Fruit fly (Drosophila melanogaster) whole organism, embryonic: ENCODE data around the gene Arp6.
A peak's percentile ranks its signal among the peaks of the same experiment; 100 is the strongest.

Experiments
- Atf6 ChIP-seq: fragments of 200-800 bp; sonication (Bioruptor generic); IDR thresholded peaks from 2 replicates; pipeline ENCODE4 v1.3.6; 2022; ENCODE audit warnings: missing biosample characterization, missing genetic modification characterization
- Awh ChIP-seq: fragments of 200-800 bp; sonication (Bioruptor generic); IDR thresholded peaks from 2 replicates; pipeline ENCODE4, ENCODE4 v1.3.6; 2022; ENCODE audit warnings: missing biosample characterization, missing genetic modification characterization
- BEAF-32 ChIP-seq: fragments of 200-800 bp; sonication (Bioruptor generic); optimal IDR thresholded peaks from 3 replicates; lab custom pipeline; 2017; ENCODE audit warnings: missing biosample characterization, missing genetic modification characterization, mild to moderate bottlenecking, moderate library complexity, missing genetic modification reagents
- CG10959 ChIP-seq: fragments of 200-800 bp; sonication (Bioruptor generic); IDR thresholded peaks from 2 replicates; pipeline ENCODE4 v1.3.6; 2022; ENCODE audit warnings: missing biosample characterization, missing genetic modification characterization
- CG11456 ChIP-seq: fragments of 200-800 bp; sonication (Bioruptor generic); IDR thresholded peaks from 3 replicates; pipeline ENCODE4 v1.3.6; 2022; ENCODE audit warnings: missing biosample characterization, missing genetic modification characterization
- CG11696 ChIP-seq: fragments of 200-800 bp; sonication (Bioruptor generic); IDR thresholded peaks from 2 replicates; pipeline ENCODE4 v1.3.6; 2022; ENCODE audit warnings: missing biosample characterization, missing genetic modification characterization
- CG12391 ChIP-seq: fragments of 200-800 bp; sonication (Bioruptor generic); optimal IDR thresholded peaks from 3 replicates; lab custom pipeline; 2018; ENCODE audit warnings: missing biosample characterization, mild to moderate bottlenecking, missing genetic modification characterization, moderate library complexity
- CG14860 ChIP-seq: fragments of 200-800 bp; sonication (Bioruptor generic); IDR thresholded peaks from 3 replicates; pipeline ENCODE4 v1.3.6; 2022; ENCODE audit warnings: missing biosample characterization, missing genetic modification characterization; ENCODE audit not compliant: partially characterized antibody
- CG16815 ChIP-seq: fragments of 200-800 bp; sonication (Bioruptor generic); optimal IDR thresholded peaks from 3 replicates; lab custom pipeline; 2017; ENCODE audit warnings: missing biosample characterization, mild to moderate bottlenecking, missing genetic modification characterization
- CG17568 ChIP-seq: fragments of 200-800 bp; sonication (Bioruptor generic); optimal IDR thresholded peaks from 2 replicates; lab custom pipeline; 2018; ENCODE audit warnings: missing biosample characterization, mild to moderate bottlenecking, missing genetic modification characterization, moderate library complexity
- CG17612 ChIP-seq: fragments of 200-800 bp; sonication (Bioruptor generic); IDR thresholded peaks from 2 replicates; pipeline ENCODE4 v1.3.6; 2022; ENCODE audit warnings: missing biosample characterization, missing genetic modification characterization
- CG18011 ChIP-seq: fragments of 200-800 bp; sonication (Bioruptor generic); optimal IDR thresholded peaks from 2 replicates; lab custom pipeline; 2017; ENCODE audit warnings: missing biosample characterization, missing genetic modification characterization, mild to moderate bottlenecking, moderate library complexity, missing genotype
- CG30020 ChIP-seq: fragments of 200-800 bp; optimal IDR thresholded peaks from 2 replicates; lab custom pipeline; 2019; ENCODE audit warnings: missing biosample characterization, mild to moderate bottlenecking, missing genetic modification characterization, moderate library complexity
- CG4328 ChIP-seq: fragments of 200-800 bp; sonication (Bioruptor generic); optimal IDR thresholded peaks from 3 replicates; lab custom pipeline; 2017; ENCODE audit warnings: missing biosample characterization, missing genetic modification reagents, missing genetic modification characterization
- CG5180 ChIP-seq: fragments of 200-800 bp; sonication (Bioruptor generic); optimal IDR thresholded peaks from 3 replicates; lab custom pipeline; 2017; ENCODE audit warnings: missing biosample characterization, missing genetic modification characterization, mild to moderate bottlenecking, moderate library complexity, missing genetic modification reagents
- CG7556 ChIP-seq: fragments of 200-800 bp; sonication (Bioruptor generic); optimal IDR thresholded peaks from 2 replicates; lab custom pipeline; 2017; ENCODE audit warnings: missing biosample characterization, mild to moderate bottlenecking, missing genetic modification characterization
- CG8089 ChIP-seq: fragments of 200-800 bp; sonication (Bioruptor generic); optimal IDR thresholded peaks from 3 replicates; lab custom pipeline; 2016; ENCODE audit warnings: missing biosample characterization, missing genetic modification characterization
- CG9437 ChIP-seq: fragments of 200-800 bp; sonication (Bioruptor generic); optimal IDR thresholded peaks from 2 replicates; lab custom pipeline; 2018; ENCODE audit warnings: missing biosample characterization, mild to moderate bottlenecking, missing genetic modification characterization
- CkIIα-i1 ChIP-seq: fragments of 200-800 bp; sonication (Bioruptor generic); IDR thresholded peaks from 2 replicates; pipeline ENCODE4 v1.3.6; 2022; ENCODE audit warnings: missing biosample characterization, missing genetic modification characterization
- D ChIP-seq, 2 experiments: fragments of 200-800 bp in 1 of 2; fragments of >200 bp in 1 of 2; sonication (Bioruptor generic) in 1 of 2; optimal IDR thresholded peaks; 2 replicates in 1 of 2; 3 replicates in 1 of 2; lab custom pipeline; 2017; ENCODE audit warnings: mild to moderate bottlenecking in 1 of 2, missing biosample characterization in 1 of 2, missing genetic modification characterization in 1 of 2, missing genetic modification reagents in 1 of 2
- Deaf1 ChIP-seq: fragments of 200-800 bp; optimal IDR thresholded peaks from 3 replicates; lab custom pipeline; 2019; ENCODE audit warnings: missing biosample characterization, mild to moderate bottlenecking, missing genetic modification characterization, moderate library complexity
- Doc2 ChIP-seq: fragments of 200-800 bp; sonication (Bioruptor generic); IDR thresholded peaks from 2 replicates; pipeline ENCODE4 v1.3.6; 2022; ENCODE audit warnings: missing biosample characterization, missing genetic modification characterization
- Dref ChIP-seq: fragments of 200-800 bp; sonication (Bioruptor generic); IDR thresholded peaks from 2 replicates; pipeline ENCODE4 v1.3.6; 2022; ENCODE audit warnings: missing biosample characterization, missing genetic modification characterization
- ERR ChIP-seq: fragments of 200-800 bp; sonication (Bioruptor generic); optimal IDR thresholded peaks from 2 replicates; lab custom pipeline; 2016; ENCODE audit warnings: missing biosample characterization, missing genetic modification characterization
- Elba2 ChIP-seq: fragments of 200-800 bp; sonication (Bioruptor generic); optimal IDR thresholded peaks from 3 replicates; lab custom pipeline; 2016; ENCODE audit warnings: missing biosample characterization, missing genetic modification characterization
- Gug ChIP-seq: fragments of 200-800 bp; sonication (Bioruptor generic); IDR thresholded peaks from 4 replicates; pipeline ENCODE4 v1.3.6; 2022; ENCODE audit warnings: missing biosample characterization, missing genetic modification characterization
- HLH54F ChIP-seq: fragments of 200-800 bp; sonication (Bioruptor generic); optimal IDR thresholded peaks from 3 replicates; lab custom pipeline; 2016; ENCODE audit warnings: missing biosample characterization, missing genetic modification characterization
- HmgD ChIP-seq: fragments of 200-800 bp; sonication (Bioruptor generic); optimal IDR thresholded peaks from 3 replicates; lab custom pipeline; 2016; ENCODE audit warnings: missing biosample characterization, missing genetic modification characterization
- HmgZ ChIP-seq: fragments of 200-800 bp; sonication (Bioruptor generic); optimal IDR thresholded peaks from 2 replicates; lab custom pipeline; 2018; ENCODE audit warnings: missing biosample characterization, mild to moderate bottlenecking, missing genetic modification characterization
- NK7.1 ChIP-seq: fragments of 200-800 bp; sonication (Bioruptor generic); optimal IDR thresholded peaks from 3 replicates; lab custom pipeline; 2016; ENCODE audit warnings: missing biosample characterization, missing genetic modification characterization
- Neu2 ChIP-seq: fragments of 200-800 bp; sonication (Bioruptor generic); optimal IDR thresholded peaks from 3 replicates; lab custom pipeline; 2016; ENCODE audit warnings: missing biosample characterization, missing genetic modification characterization, borderline replicate concordance
- Nf-YB ChIP-seq: fragments of 200-800 bp; sonication (Bioruptor generic); optimal IDR thresholded peaks from 3 replicates; lab custom pipeline; 2019; ENCODE audit warnings: missing biosample characterization, mild to moderate bottlenecking, missing genetic modification characterization, moderate library complexity
- Usf ChIP-seq: fragments of 200-800 bp; sonication (Bioruptor generic); optimal IDR thresholded peaks from 2 replicates; lab custom pipeline; 2017; ENCODE audit warnings: missing genotype, missing biosample characterization, missing genetic modification characterization
- al ChIP-seq: fragments of 200-800 bp; sonication (Bioruptor generic); IDR thresholded peaks from 2 replicates; pipeline ENCODE4 v1.3.6; 2022; ENCODE audit warnings: missing biosample characterization, missing genetic modification characterization
- bsh ChIP-seq, 2 experiments: fragments of 200-800 bp; sonication (Bioruptor generic); optimal IDR thresholded peaks; 2 replicates each; lab custom pipeline; 2017 to 2018; ENCODE audit warnings: mild to moderate bottlenecking in 2 of 2, missing biosample characterization in 2 of 2, missing genetic modification characterization in 2 of 2, moderate library complexity in 1 of 2
- chinmo ChIP-seq: fragments of 200-800 bp; sonication (Bioruptor generic); IDR thresholded peaks from 4 replicates; pipeline ENCODE4 v1.3.6; 2022; ENCODE audit warnings: missing biosample characterization, missing genetic modification characterization; ENCODE audit not compliant: partially characterized antibody
- chm ChIP-seq: fragments of 200-800 bp; sonication (Bioruptor generic); IDR thresholded peaks from 2 replicates; pipeline ENCODE4 v1.3.6; 2022; ENCODE audit warnings: missing biosample characterization, missing genetic modification characterization
- chn ChIP-seq: fragments of 200-800 bp; sonication (Bioruptor generic); optimal IDR thresholded peaks from 2 replicates; lab custom pipeline; 2016; ENCODE audit warnings: missing biosample characterization, missing genetic modification characterization
- danr ChIP-seq: fragments of 200-800 bp; sonication (Bioruptor generic); IDR thresholded peaks from 2 replicates; pipeline ENCODE4 v1.3.6; 2022; ENCODE audit warnings: missing biosample characterization, missing genetic modification characterization
- dpn ChIP-seq, 2 experiments: fragments of 200-800 bp; sonication (Bioruptor generic); optimal IDR thresholded peaks; 3 replicates each; lab custom pipeline; 2016; ENCODE audit warnings: missing biosample characterization in 2 of 2, missing genetic modification characterization in 2 of 2
- fd64A ChIP-seq: fragments of 200-800 bp; sonication (Bioruptor generic); optimal IDR thresholded peaks from 3 replicates; lab custom pipeline; 2018; ENCODE audit warnings: missing biosample characterization, mild to moderate bottlenecking, missing genetic modification characterization
- ftz-f1 ChIP-seq: fragments of 200-800 bp; sonication (Bioruptor generic); optimal IDR thresholded peaks from 2 replicates; lab custom pipeline; 2016; ENCODE audit warnings: missing biosample characterization, missing genetic modification characterization
- gcm2 ChIP-seq: fragments of 200-800 bp; sonication (Bioruptor generic); optimal IDR thresholded peaks from 2 replicates; lab custom pipeline; 2016; ENCODE audit warnings: missing biosample characterization, missing genetic modification characterization
- hth ChIP-seq: fragments of >200 bp; optimal IDR thresholded peaks from 2 replicates; lab custom pipeline; 2017; ENCODE audit warnings: inconsistent platforms
- jigr1 ChIP-seq: fragments of 200-800 bp; sonication (Bioruptor generic); IDR thresholded peaks from 3 replicates; pipeline ENCODE4 v1.3.6; 2022; ENCODE audit warnings: missing biosample characterization, missing genetic modification characterization
- p53 ChIP-seq: fragments of 200-800 bp; sonication (Bioruptor generic); optimal IDR thresholded peaks from 2 replicates; lab custom pipeline; 2016; ENCODE audit warnings: missing biosample characterization, missing genetic modification characterization
- pho ChIP-seq: fragments of 200-800 bp; sonication (Bioruptor generic); optimal IDR thresholded peaks from 2 replicates; lab custom pipeline; 2016; ENCODE audit warnings: missing biosample characterization, missing genetic modification characterization
- sisA ChIP-seq: fragments of 200-800 bp; sonication (Bioruptor generic); IDR thresholded peaks from 2 replicates; pipeline ENCODE4 v1.3.6; 2022; ENCODE audit warnings: missing biosample characterization, missing genetic modification characterization
- sr ChIP-seq: fragments of 200-800 bp; sonication (Bioruptor generic); IDR thresholded peaks from 3 replicates; pipeline ENCODE4 v1.3.6; 2022; ENCODE audit warnings: missing biosample characterization, missing genetic modification characterization
- zen ChIP-seq: fragments of 200-800 bp; sonication (Bioruptor generic); optimal IDR thresholded peaks from 3 replicates; lab custom pipeline; 2018; ENCODE audit warnings: missing biosample characterization, mild to moderate bottlenecking, missing genetic modification characterization, moderate library complexity

The Arp6 gene

DNA sequence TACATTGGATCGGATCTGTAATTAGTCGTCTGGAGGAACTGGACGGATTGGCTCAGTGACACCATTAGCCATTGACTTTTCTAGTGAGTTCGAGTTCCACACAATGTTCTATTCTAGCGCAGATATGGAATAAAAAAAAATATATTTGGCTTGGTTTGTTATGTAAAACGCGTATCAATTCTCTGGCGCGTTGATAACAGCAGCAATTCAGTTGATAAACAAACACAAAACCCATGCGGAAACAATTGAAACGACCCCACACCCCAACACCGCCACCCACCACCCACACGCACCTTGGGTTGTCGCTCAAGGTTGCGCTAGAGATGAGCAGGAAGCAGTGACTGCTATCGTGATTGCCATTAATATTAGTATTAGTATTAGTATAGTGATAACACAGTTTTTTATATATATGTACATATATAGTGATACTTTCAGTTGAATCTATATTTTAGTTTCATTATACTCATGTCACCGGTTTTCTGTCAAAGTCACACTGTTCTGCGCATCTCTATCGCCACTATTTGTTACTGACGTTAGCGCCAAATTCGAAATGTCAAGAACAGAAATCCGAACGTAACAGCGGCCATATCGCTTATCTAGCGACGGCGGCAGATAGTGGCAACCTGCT lies 39.2 kb downstream of the Arp6 start (continued):
- peak; percentile 77 for TF ChIP-seq CG9437 (GFP tag; lab: Kevin White, UChicago)
- TF ChIP-seq chn (GFP tag; lab: Kevin White, UChicago), result peak; percentile 87
- TF ChIP-seq CG30020 (tag; lab: Kevin White, UChicago), result peak; percentile 36
- TF ChIP-seq Usf (GFP tag; lab: Kevin White, UChicago), result peak; percentile 77
- TF ChIP-seq Atf6 (GFP tag; lab: Robert Waterston, UW), result peak; percentile 96
- peak; percentile 45 for TF ChIP-seq HLH54F (GFP tag; lab: Kevin White, UChicago)
- peak; percentile 75; the same call in 2 of the 3 replicates for TF ChIP-seq jigr1 (GFP tag; lab: Robert Waterston, UW)
- no peak for TF ChIP-seq HmgD (GFP tag; lab: Kevin White, UChicago)
- no peak for TF ChIP-seq hth (lab: Kevin White, UChicago)
- no peak for TF ChIP-seq D (optimal IDR thresholded peaks at IDR 0.05; lab: Kevin White, UChicago)
- peak; percentile 88 for TF ChIP-seq D (GFP tag; optimal IDR thresholded peaks at IDR 0.05; lab: Kevin White, UChicago)
- TF ChIP-seq CG14860 (GFP tag; lab: Robert Waterston, UW), result no peak
- peak; percentile 84 for TF ChIP-seq danr (GFP tag; lab: Robert Waterston, UW)
- peak; percentile 81 for TF ChIP-seq Awh (GFP tag; lab: Robert Waterston, UW)
- no peak for TF ChIP-seq CG8089 (GFP tag; lab: Kevin White, UChicago)
- peak; percentile 75 for TF ChIP-seq CG17612 (GFP tag; lab: Robert Waterston, UW)
- TF ChIP-seq chinmo (GFP tag; lab: Robert Waterston, UW), result 0 out of 4 replicates have a peak, but pooled peaks have one; percentile 39
- TF ChIP-seq bsh (GFP tag; optimal IDR thresholded peaks at IDR 0.05; lab: Kevin White, UChicago), result peak; percentile 47 to 89
- peak; percentile 83 for TF ChIP-seq CG16815
- peak; percentile 61 for TF ChIP-seq pho
- TF ChIP-seq dpn (GFP tag; optimal IDR thresholded peaks at IDR 0.05; lab: Kevin White, UChicago), result peak; percentile 68 to 91
- peak; percentile 30; the same call in 1 of the 2 replicates for TF ChIP-seq CkIIα-i1 (GFP tag; lab: Robert Waterston, UW)
- TF ChIP-seq ftz-f1 (GFP tag; lab: Kevin White, UChicago), result peak; percentile 99
- TF ChIP-seq BEAF-32 (GFP tag; lab: Kevin White, UChicago), result peak; percentile 67
- peak; percentile 94 for TF ChIP-seq al (GFP tag; lab: Robert Waterston, UW)
- peak; percentile 31 for TF ChIP-seq gcm2 (GFP tag; lab: Kevin White, UChicago)
- TF ChIP-seq Nf-YB (GFP tag; lab: Kevin White, UChicago), result peak; percentile 56
- no peak for TF ChIP-seq Elba2
- peak; percentile 76 for TF ChIP-seq CG18011 (GFP tag; lab: Kevin White, UChicago)
- TF ChIP-seq CG7556 (GFP tag; lab: Kevin White, UChicago), result peak; percentile 92
- TF ChIP-seq ERR, result peak; percentile 21
- TF ChIP-seq fd64A, result peak; percentile 29
- TF ChIP-seq CG10959 (GFP tag; lab: Robert Waterston, UW), result peak; percentile 91
- TF ChIP-seq sisA (GFP tag; lab: Robert Waterston, UW), result peak; percentile 95
- peak; percentile 73 for TF ChIP-seq CG11696
- TF ChIP-seq zen (tag; lab: Kevin White, UChicago), result peak; percentile 90
- peak; percentile 78 for TF ChIP-seq CG17568
- TF ChIP-seq p53, result no peak
- peak; percentile 89 for TF ChIP-seq sr
- TF ChIP-seq Dref (GFP tag; lab: Robert Waterston, UW), result peak; percentile 42
- TF ChIP-seq Neu2, result no peak
- TF ChIP-seq CG5180 (GFP tag; lab: Kevin White, UChicago), result peak; percentile 79
- TF ChIP-seq chm (GFP tag; lab: Robert Waterston, UW), result peak; percentile 92
- TF ChIP-seq CG12391 (tag; lab: Kevin White, UChicago), result peak; percentile 93
- peak; percentile 34 for TF ChIP-seq NK7.1 (GFP tag; lab: Kevin White, UChicago)
- peak; percentile 90 for TF ChIP-seq Gug (GFP tag; lab: Robert Waterston, UW)
- TF ChIP-seq Deaf1 (tag; lab: Kevin White, UChicago), result peak; percentile 76
- peak; percentile 93 for TF ChIP-seq CG11456 (GFP tag; lab: Robert Waterston, UW)
- peak; percentile 94 for TF ChIP-seq HmgZ (tag; lab: Kevin White, UChicago)
- peak; percentile 71 for TF ChIP-seq Doc2
- TF ChIP-seq CG4328 (GFP tag; lab: Kevin White, UChicago), result peak; percentile 83
